Worm (Caenorhabditis elegans) whole organism, L4 larva: ENCODE results near the gene C15H9.4.

Experiments used
- R02D3.7 ChIP-seq: fragments of 150-350 bp; sonication (generic microtip); optimal IDR thresholded peaks from 3 replicates; lab custom pipeline; 2014; ENCODE audit warnings: missing biosample characterization, missing genetic modification characterization
- T20F7.1 ChIP-seq: fragments of 200-800 bp; sonication (Bioruptor generic); optimal IDR thresholded peaks from 2 replicates; lab custom pipeline; 2018; ENCODE audit warnings: mild to moderate bottlenecking, missing genetic modification characterization, missing compliant biosample characterization
- Y105C5A.15 ChIP-seq: fragments of 200-800 bp; sonication (Bioruptor generic); IDR thresholded peaks from 2 replicates; pipeline ENCODE4 v1.3.6; 2022; ENCODE audit warnings: missing genetic modification characterization, missing compliant biosample characterization
- aha-1 ChIP-seq: fragments of 150-350 bp; peaks from one replicate; lab custom pipeline; 2014; ENCODE audit warnings: missing biosample characterization, missing genetic modification characterization
- ceh-20 ChIP-seq: fragments of 200-800 bp; sonication (Bioruptor generic); IDR thresholded peaks from 2 replicates; pipeline ENCODE4 v1.3.6; 2022; ENCODE audit warnings: missing genetic modification reagents, missing genetic modification characterization, missing compliant biosample characterization
- ceh-44 ChIP-seq: fragments of 200-800 bp; sonication (Bioruptor generic); IDR thresholded peaks from 2 replicates; pipeline ENCODE4 v1.3.6; 2022; ENCODE audit warnings: missing genetic modification reagents, missing genetic modification characterization, missing compliant biosample characterization
- ceh-62 ChIP-seq: sonication (generic microtip); optimal IDR thresholded peaks from 2 replicates; lab custom pipeline; 2017; ENCODE audit warnings: missing biosample characterization, missing genetic modification characterization
- ceh-82 ChIP-seq: sonication (generic microtip); optimal IDR thresholded peaks from 2 replicates; lab custom pipeline; 2017; ENCODE audit warnings: missing biosample characterization, missing genetic modification characterization
- ces-1 ChIP-seq: fragments of 150-350 bp; sonication (generic microtip); optimal IDR thresholded peaks from 4 replicates; lab custom pipeline; 2014; ENCODE audit warnings: missing biosample characterization, missing genetic modification reagents, missing genetic modification characterization
- cey-2 ChIP-seq: sonication (generic microtip); optimal IDR thresholded peaks from 3 replicates; lab custom pipeline; 2017; ENCODE audit warnings: missing genetic modification characterization, mild to moderate bottlenecking, missing compliant biosample characterization, antibody characterized with exemption, borderline replicate concordance; ENCODE audit not compliant: insufficient read depth
- daf-16 ChIP-seq, 3 experiments: sonication (generic microtip); optimal IDR thresholded peaks; 2 replicates each; lab custom pipeline; 2016 to 2017; ENCODE audit warnings: missing genetic modification characterization in 3 of 3, missing genetic modification reagents in 3 of 3, mild to moderate bottlenecking in 2 of 3, missing compliant biosample characterization in 2 of 3, missing biosample characterization in 1 of 3, moderate library complexity in 1 of 3
- dmd-6 ChIP-seq: fragments of 200-800 bp; sonication (Bioruptor generic); IDR thresholded peaks from 2 replicates; pipeline ENCODE4 v1.3.6; 2022; ENCODE audit warnings: missing genetic modification reagents, missing genetic modification characterization, missing compliant biosample characterization
- dpl-1 ChIP-seq: fragments of 150-350 bp; optimal IDR thresholded peaks from 2 replicates; lab custom pipeline; 2014; ENCODE audit warnings: missing biosample characterization, missing genetic modification reagents, missing genetic modification characterization
- duxl-1 ChIP-seq: sonication (generic microtip); optimal IDR thresholded peaks from 2 replicates; lab custom pipeline; 2016; ENCODE audit warnings: mild to moderate bottlenecking, missing genetic modification characterization, moderate library complexity, missing compliant biosample characterization; ENCODE audit not compliant: poor library complexity
- hlh-11 ChIP-seq: fragments of 200-800 bp; sonication (Bioruptor generic); optimal IDR thresholded peaks from 2 replicates; lab custom pipeline; 2018; ENCODE audit warnings: mild to moderate bottlenecking, missing genetic modification characterization, missing compliant biosample characterization
- hmg-1.1 ChIP-seq: fragments of 200-800 bp; sonication (Bioruptor generic); IDR thresholded peaks from 2 replicates; pipeline ENCODE4 v1.3.6; 2022; ENCODE audit warnings: missing genetic modification reagents, missing genetic modification characterization, missing compliant biosample characterization
- lim-7 ChIP-seq: fragments of 200-800 bp; sonication (Bioruptor generic); IDR thresholded peaks from 2 replicates; pipeline ENCODE4 v1.3.6; 2022; ENCODE audit warnings: missing genetic modification characterization, missing compliant biosample characterization
- lin-1 ChIP-seq: fragments of 200-800 bp; sonication (Bioruptor generic); IDR thresholded peaks from 2 replicates; pipeline ENCODE4 v1.3.6; 2022; ENCODE audit warnings: missing genetic modification reagents, missing genetic modification characterization, missing compliant biosample characterization
- lin-29 ChIP-seq: fragments of 200-800 bp; sonication (Bioruptor generic); IDR thresholded peaks from 2 replicates; pipeline ENCODE4 v1.3.6; 2022; ENCODE audit warnings: missing genetic modification reagents, missing genetic modification characterization, missing compliant biosample characterization
- lin-39 ChIP-seq: fragments of 150-350 bp; optimal IDR thresholded peaks from 2 replicates; lab custom pipeline; 2014; ENCODE audit warnings: missing biosample characterization, missing genetic modification reagents, missing genetic modification characterization
- lir-3 ChIP-seq: sonication (generic microtip); optimal IDR thresholded peaks from 2 replicates; lab custom pipeline; 2016; ENCODE audit warnings: mild to moderate bottlenecking, missing genetic modification characterization, missing compliant biosample characterization
- mep-1 ChIP-seq: fragments of 150-350 bp; sonication (generic microtip); optimal IDR thresholded peaks from 3 replicates; lab custom pipeline; 2014; ENCODE audit warnings: missing biosample characterization, missing genetic modification characterization
- mes-2 ChIP-seq: sonication (generic microtip); optimal IDR thresholded peaks from 2 replicates; lab custom pipeline; 2016; ENCODE audit warnings: missing genotype, mild to moderate bottlenecking, missing genetic modification characterization, missing compliant biosample characterization; ENCODE audit not compliant: poor library complexity, severe bottlenecking
- mxl-3 ChIP-seq: fragments of 200-800 bp; sonication (Bioruptor generic); optimal IDR thresholded peaks from 2 replicates; lab custom pipeline; 2018; ENCODE audit warnings: mild to moderate bottlenecking, missing genetic modification characterization, missing compliant biosample characterization
- nhr-102 ChIP-seq: sonication (generic microtip); optimal IDR thresholded peaks from 2 replicates; lab custom pipeline; 2016; ENCODE audit warnings: mild to moderate bottlenecking, missing genetic modification characterization, moderate library complexity, missing compliant biosample characterization
- nhr-28 ChIP-seq: fragments of 150-350 bp; optimal IDR thresholded peaks from 2 replicates; lab custom pipeline; 2014; ENCODE audit warnings: missing biosample characterization, missing genetic modification characterization
- pha-4 ChIP-seq, 2 experiments: fragments of 150-350 bp in 1 of 2; fragments of 200-800 bp in 1 of 2; sonication (Bioruptor generic) in 1 of 2; IDR thresholded peaks in 1 of 2; optimal IDR thresholded peaks in 1 of 2; 2 replicates each; pipeline versions ENCODE4 v1.3.6 to Lab custom; 2014 to 2022; ENCODE audit warnings: missing genetic modification characterization in 2 of 2, missing genetic modification reagents in 2 of 2, missing biosample characterization in 1 of 2, missing compliant biosample characterization in 1 of 2
- rbr-2 ChIP-seq: sonication (generic microtip); optimal IDR thresholded peaks from 2 replicates; lab custom pipeline; 2016; ENCODE audit warnings: missing genotype, missing genetic modification characterization, missing compliant biosample characterization
- set-16 ChIP-seq: fragments of 200-800 bp; sonication (Bioruptor generic); IDR thresholded peaks from 2 replicates; pipeline ENCODE4 v1.3.6; 2022; ENCODE audit warnings: missing genetic modification reagents, missing genetic modification characterization, missing compliant biosample characterization
- snpc-1.2 ChIP-seq: fragments of 200-800 bp; sonication (Bioruptor generic); IDR thresholded peaks from 2 replicates; pipeline ENCODE4 v1.3.6; 2022; ENCODE audit warnings: missing genetic modification reagents, missing genetic modification characterization, missing compliant biosample characterization
- spr-3 ChIP-seq: fragments of 200-800 bp; sonication (Bioruptor generic); optimal IDR thresholded peaks from 2 replicates; lab custom pipeline; 2018; ENCODE audit warnings: mild to moderate bottlenecking, missing genetic modification characterization, missing compliant biosample characterization
- unc-62 ChIP-seq, 3 experiments: fragments of 150-350 bp in 1 of 3; sonication (generic microtip); optimal IDR thresholded peaks in 2 of 3; peaks in 1 of 3; 1 replicate in 1 of 3; 2 replicates in 2 of 3; lab custom pipeline; 2014 to 2017; ENCODE audit warnings: missing biosample characterization in 3 of 3, missing genetic modification characterization in 3 of 3, missing genetic modification reagents in 3 of 3, missing genotype in 1 of 3
- zip-11 ChIP-seq: fragments of 200-800 bp; sonication (Bioruptor generic); IDR thresholded peaks from 2 replicates; pipeline ENCODE4 v1.3.6; 2022; ENCODE audit warnings: missing genetic modification characterization, missing compliant biosample characterization
- ztf-11 ChIP-seq: fragments of 150-350 bp; optimal IDR thresholded peaks from 2 replicates; lab custom pipeline; 2014; ENCODE audit warnings: missing biosample characterization, missing genetic modification characterization

C15H9.4 gene

ce11 chrX:6129277-6129676, 31.8 kb downstream of the C15H9.4 start (continued):
- peak; percentile 32 for TF ChIP-seq mes-2 (tag; lab: Kevin White, UChicago)
- TF ChIP-seq ceh-62 (tag; lab: Kevin White, UChicago): no peak

ce11 chrX:6134423-6134822, 37.0 kb downstream of the C15H9.4 start:
- TF ChIP-seq mep-1 (tag; lab: Kevin White, UChicago): peak; percentile 16
- no peak for TF ChIP-seq ces-1 (GFP tag; lab: Kevin White, UChicago)
- peak in 1 of 2 experiments; percentile 49 for TF ChIP-seq unc-62 (GFP tag; optimal IDR thresholded peaks at IDR 0.05 in 1 of 2; lab: Kevin White, UChicago)
- no peak for TF ChIP-seq unc-62 (tag; optimal IDR thresholded peaks at IDR 0.05; lab: Kevin White, UChicago)
- no peak for TF ChIP-seq dmd-6 (GFP tag; lab: Robert Waterston, UW)
- TF ChIP-seq T20F7.1 (GFP tag; lab: Kevin White, UChicago): no peak
- peak; percentile 56 for TF ChIP-seq rbr-2 (tag; lab: Kevin White, UChicago)
- peak; percentile 83 for TF ChIP-seq set-16 (GFP tag; lab: Robert Waterston, UW)
- peak; percentile 15; the same call in 1 of the 2 replicates for TF ChIP-seq pha-4 (GFP tag; IDR thresholded peaks at IDR 0.05; lab: Robert Waterston, UW)
- TF ChIP-seq pha-4 (tag; optimal IDR thresholded peaks at IDR 0.05; lab: Kevin White, UChicago): no peak
- TF ChIP-seq lin-39 (tag; lab: Kevin White, UChicago): no peak
- no peak for TF ChIP-seq ztf-11 (tag; lab: Kevin White, UChicago)
- TF ChIP-seq hlh-11: peak; percentile 15
- peak; percentile 31; the same call in 1 of the 2 replicates for TF ChIP-seq hmg-1.1
- no peak for TF ChIP-seq R02D3.7 (tag; lab: Kevin White, UChicago)

- TF ChIP-seq unc-62 (GFP tag; optimal IDR thresholded peaks at IDR 0.05 in 1 of 2; lab: Kevin White, UChicago) (peak in 1 of 2 experiments; percentile 43), unc-62 (tag; optimal IDR thresholded peaks at IDR 0.05; lab: Kevin White, UChicago) (no peak), aha-1 (tag; lab: Kevin White, UChicago) (peak; percentile 45), lir-3 (tag; lab: Kevin White, UChicago) (no peak)
These were observed 40.8 kb downstream of the C15H9.4 start, which contains the start of gene Y72A10A.1 for ce11 chrX:6138243-6138642. Y72A10A.1 (minus strand) TSS chrX:6138343.

DNA sequence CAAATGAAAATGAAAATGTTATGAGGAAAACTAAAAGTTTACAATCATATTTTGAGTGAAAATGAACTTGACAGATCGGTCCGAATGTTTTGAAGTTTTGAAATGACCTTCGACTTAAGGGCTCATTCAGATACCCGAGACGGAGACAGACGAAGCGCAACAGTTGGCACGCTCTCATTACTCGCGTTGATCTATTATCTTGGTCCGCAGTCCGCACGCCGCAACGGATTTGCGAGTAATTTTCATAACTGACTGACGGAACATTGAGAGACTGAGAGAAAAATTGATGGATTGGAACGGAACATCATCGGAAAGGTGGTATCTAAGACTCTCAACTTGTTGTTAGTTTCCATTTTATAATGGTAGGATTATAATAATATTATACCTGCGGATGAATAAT, 48.5 kb downstream of the C15H9.4 start:
- TF ChIP-seq unc-62 (GFP tag; optimal IDR thresholded peaks at IDR 0.05 in 1 of 2; lab: Kevin White, UChicago) (peak in 1 of 2 experiments; percentile 61), unc-62 (tag; optimal IDR thresholded peaks at IDR 0.05; lab: Kevin White, UChicago) (no peak), duxl-1 (tag; lab: Kevin White, UChicago) (no peak)

DNA sequence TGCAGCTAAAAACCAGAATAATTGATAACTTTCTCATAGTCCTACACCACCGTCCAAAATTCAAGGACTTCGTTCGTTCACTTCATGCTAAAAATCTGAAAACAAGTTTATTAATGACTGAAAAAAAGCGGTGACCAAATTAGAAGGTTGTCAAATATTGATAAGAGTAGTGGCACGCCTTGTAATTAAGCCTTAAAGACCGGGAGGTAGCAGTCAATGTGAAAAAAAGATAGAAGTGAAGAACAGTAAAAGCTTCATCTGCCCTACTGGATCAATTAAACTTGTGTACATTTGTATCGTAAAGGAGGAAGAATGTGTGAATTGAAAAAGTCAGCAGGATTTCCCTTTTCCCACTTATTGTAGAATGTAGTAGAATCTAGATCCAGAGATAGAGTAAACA, 53.0 kb downstream of the C15H9.4 start, which contains the start of gene tag-275:
tag-275 (minus strand) TSS at position 101 of the 400 bp plus-strand sequence.
- TF ChIP-seq ceh-44 (GFP tag; lab: Robert Waterston, UW): no peak
- no peak for TF ChIP-seq nhr-102 (tag; lab: Kevin White, UChicago)
- TF ChIP-seq, all 104 proteins: peak for 0

DNA sequence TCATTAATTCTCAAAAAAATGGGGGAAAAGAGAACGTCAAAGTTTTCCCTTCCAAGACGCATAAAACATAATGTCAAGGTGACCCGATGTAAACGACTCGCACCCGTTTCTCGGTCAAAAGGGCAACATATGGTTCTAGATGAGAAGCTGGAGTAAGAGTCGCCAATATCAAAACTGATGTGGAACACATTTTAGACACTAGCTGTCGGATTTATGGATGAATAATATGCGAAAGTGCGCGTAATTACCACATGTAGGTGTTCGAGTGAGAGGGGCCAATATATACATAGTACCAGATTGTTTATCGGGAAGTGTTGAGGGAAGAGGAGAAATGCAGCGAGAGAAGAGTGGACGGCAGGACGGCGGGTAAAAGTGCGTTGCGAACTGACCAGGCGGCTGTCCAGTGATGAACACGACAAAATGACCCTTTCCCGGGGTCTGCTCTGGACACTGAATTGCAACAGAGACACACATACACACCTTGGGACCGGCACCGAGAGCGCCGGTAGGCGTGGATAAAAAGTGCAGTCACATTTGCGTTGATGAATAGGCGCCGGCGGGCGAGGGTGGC, 53.6 kb downstream of the C15H9.4 start:
- TF ChIP-seq hlh-11 (peak; percentile 37), lin-39 (tag; lab: Kevin White, UChicago) (no peak), daf-16 (GFP tag; optimal IDR thresholded peaks at IDR 0.05; lab: Kevin White, UChicago) (peak in 1 of 2 experiments; percentile 41), daf-16 (tag; optimal IDR thresholded peaks at IDR 0.05; lab: Kevin White, UChicago) (no peak), Y105C5A.15 (GFP tag; lab: Robert Waterston, UW) (no peak), unc-62 (GFP tag; optimal IDR thresholded peaks at IDR 0.05 in 1 of 2; lab: Kevin White, UChicago) (peak in 1 of 2 experiments; percentile 60), unc-62 (tag; optimal IDR thresholded peaks at IDR 0.05; lab: Kevin White, UChicago) (no peak), ceh-20 (GFP tag; lab: Robert Waterston, UW) (no peak)

DNA sequence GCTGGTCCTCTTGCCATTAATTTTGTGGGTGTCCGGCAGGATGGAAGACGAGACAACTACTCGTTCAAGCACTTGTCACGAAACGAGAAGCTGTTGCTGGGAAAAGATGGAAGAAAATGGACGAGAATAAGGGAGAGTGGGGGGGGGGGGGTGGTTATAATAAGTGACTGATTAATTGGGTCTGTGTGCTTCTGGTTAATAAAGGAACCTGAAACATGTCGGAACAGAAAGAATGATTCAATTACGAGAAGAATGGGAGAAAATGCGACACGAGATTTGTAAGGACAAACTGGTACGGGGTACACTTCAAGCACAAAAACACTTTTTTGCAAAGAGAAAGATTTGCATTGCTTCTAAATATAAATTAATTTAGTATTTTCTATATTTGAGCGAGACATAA, 58.0 kb downstream of the C15H9.4 start:
- TF ChIP-seq lir-3 (tag; lab: Kevin White, UChicago) (no peak), zip-11 (GFP tag; lab: Robert Waterston, UW) (no peak), cey-2 (no peak), dpl-1 (GFP tag; lab: Kevin White, UChicago) (no peak), snpc-1.2 (GFP tag; lab: Robert Waterston, UW) (no peak), spr-3 (GFP tag; lab: Kevin White, UChicago) (no peak), lim-7 (GFP tag; lab: Robert Waterston, UW) (no peak), Y105C5A.15 (GFP tag; lab: Robert Waterston, UW) (no peak), lin-1 (no peak), rbr-2 (tag; lab: Kevin White, UChicago) (no peak), nhr-28 (tag; lab: Kevin White, UChicago) (no peak), aha-1 (tag; lab: Kevin White, UChicago) (no peak), mxl-3 (GFP tag; lab: Kevin White, UChicago) (no peak), daf-16 (GFP tag; optimal IDR thresholded peaks at IDR 0.05; lab: Kevin White, UChicago) (no peak), daf-16 (tag; optimal IDR thresholded peaks at IDR 0.05; lab: Kevin White, UChicago) (no peak), lin-29 (GFP tag; lab: Robert Waterston, UW) (no peak), ceh-82 (no peak)
